Worm (Caenorhabditis elegans): ENCODE measurements around the gene W04H10.2.

Gene W04H10.2

DNA sequence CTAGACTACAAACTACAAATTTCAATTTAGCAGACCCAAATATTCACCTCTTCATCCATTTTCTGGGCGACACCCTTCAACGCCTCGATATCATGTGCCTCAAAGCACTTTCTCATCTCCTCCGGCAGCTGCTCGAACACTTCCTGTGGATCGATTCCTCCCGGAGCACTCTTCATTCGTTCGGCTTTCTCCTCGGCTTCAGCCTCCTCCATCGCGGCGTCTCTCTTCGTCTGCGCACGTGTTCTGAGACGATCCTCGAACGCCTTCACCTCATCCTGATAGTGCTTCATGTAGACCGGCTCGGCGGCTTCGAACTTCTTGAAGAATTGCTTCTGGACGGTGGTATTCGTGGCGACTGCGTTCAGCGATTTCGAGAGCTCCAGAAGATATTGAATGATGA is 26.6 kb upstream of the W04H10.2 start:
- TF ChIP-seq ceh-14 (tag; optimal IDR thresholded peaks at IDR 0.05): no peak
- TF ChIP-seq unc-55 (GFP tag; optimal IDR thresholded peaks at IDR 0.05): no peak
- no peak for TF ChIP-seq ets-4 (tag; optimal IDR thresholded peaks at IDR 0.05)
- no peak for TF ChIP-seq sox-4 (tag; optimal IDR thresholded peaks at IDR 0.05)
- TF ChIP-seq ceh-22 (tag; optimal IDR thresholded peaks at IDR 0.05): no peak
- no peak for TF ChIP-seq ttx-3 (tag; optimal IDR thresholded peaks at IDR 0.05)
- no peak for TF ChIP-seq eyg-1 (tag; optimal IDR thresholded peaks at IDR 0.05)
- no peak for TF ChIP-seq fax-1 (tag; optimal IDR thresholded peaks at IDR 0.05)
- TF ChIP-seq sox-2 (GFP tag; IDR thresholded peaks at IDR 0.05): no peak
- no peak for TF ChIP-seq hlh-30 (tag; optimal IDR thresholded peaks at IDR 0.05; ENCODE audit: insufficient read depth)
- TF ChIP-seq unc-42 (tag; optimal IDR thresholded peaks at IDR 0.05): no peak
- TF ChIP-seq K09A11.1 (tag; optimal IDR thresholded peaks at IDR 0.05; ENCODE audit: insufficient read depth): no peak
- no peak for TF ChIP-seq hlh-6 (tag; optimal IDR thresholded peaks at IDR 0.05)
- no peak for TF ChIP-seq lim-6 (tag; optimal IDR thresholded peaks at IDR 0.05)
- TF ChIP-seq sdc-2 (tag; optimal IDR thresholded peaks at IDR 0.05): no peak
- TF ChIP-seq fkh-6 (tag; optimal IDR thresholded peaks at IDR 0.05): no peak
- no peak for TF ChIP-seq tbx-2 (tag; optimal IDR thresholded peaks at IDR 0.05)
- TF ChIP-seq dve-1 (tag; optimal IDR thresholded peaks at IDR 0.05): no peak
- TF ChIP-seq hlh-15 (tag; optimal IDR thresholded peaks at IDR 0.05): no peak
- no peak for TF ChIP-seq unc-86 (tag; optimal IDR thresholded peaks at IDR 0.05)

DNA sequence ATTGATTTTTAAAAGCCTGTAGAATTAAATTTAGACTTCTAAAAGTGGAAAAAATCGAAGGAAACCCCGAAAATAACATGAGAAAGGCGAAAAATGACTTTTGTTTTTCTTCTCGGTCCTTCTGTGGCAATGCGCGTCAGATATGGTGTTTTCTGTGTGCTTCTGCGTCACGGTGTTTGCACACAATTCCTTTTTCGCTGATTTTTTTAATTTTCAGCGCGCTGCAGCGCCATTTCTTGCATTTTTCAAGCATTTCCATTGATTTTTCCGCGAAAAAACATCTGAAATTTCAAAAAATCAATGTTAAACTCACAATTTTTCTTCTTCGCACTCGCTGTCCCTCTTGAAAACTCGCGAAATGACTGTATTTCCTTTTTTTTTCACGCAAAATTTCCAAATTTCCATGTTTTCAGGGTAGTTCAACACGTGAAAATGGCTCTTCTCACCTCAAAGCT is 25.2 kb upstream of the W04H10.2 start, which contains the start of the genes cdc-37 and W08F4.3:
Gene cdc-37 (minus strand): TSS at position 405 of the 455 bp plus-strand sequence.
Gene W08F4.3 (plus strand): TSS at position 414 of the 455 bp plus-strand sequence.
- TF ChIP-seq syd-9 (tag; optimal IDR thresholded peaks at IDR 0.05) (no peak), hlh-30 (tag; optimal IDR thresholded peaks at IDR 0.05; ENCODE audit: insufficient read depth) (no peak), K09A11.1 (tag; optimal IDR thresholded peaks at IDR 0.05; ENCODE audit: insufficient read depth) (no peak), unc-42 (tag; optimal IDR thresholded peaks at IDR 0.05) (peak; percentile 7)

DNA sequence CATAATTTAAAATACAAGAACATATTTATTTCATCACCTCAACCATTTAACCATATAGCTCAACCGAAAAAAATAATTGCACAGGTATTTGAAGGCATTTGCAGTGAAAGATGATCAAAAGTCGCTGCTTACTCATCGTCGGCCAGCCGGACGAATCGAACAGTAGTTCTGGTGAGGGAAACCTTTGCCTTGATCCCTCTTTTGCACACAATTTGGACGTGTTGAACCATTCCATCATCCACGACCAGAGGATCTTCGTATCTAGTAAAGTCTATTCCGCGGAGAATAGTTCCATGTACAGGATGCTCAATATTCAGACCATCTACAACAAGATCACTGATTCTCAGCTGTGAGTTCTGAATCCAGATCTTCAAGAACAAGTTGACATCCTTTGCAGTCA is 23.4 kb upstream of the W04H10.2 start:
- TF ChIP-seq hlh-6 (tag; optimal IDR thresholded peaks at IDR 0.05): no peak
- TF ChIP-seq dmd-4 (tag; optimal IDR thresholded peaks at IDR 0.05; ENCODE audit: borderline replicate concordance): no peak
- TF ChIP-seq npax-4 (tag; optimal IDR thresholded peaks at IDR 0.05): no peak
- TF ChIP-seq unc-55 (GFP tag; optimal IDR thresholded peaks at IDR 0.05): no peak
- no peak for TF ChIP-seq K02D7.2 (tag; optimal IDR thresholded peaks at IDR 0.05)

DNA sequence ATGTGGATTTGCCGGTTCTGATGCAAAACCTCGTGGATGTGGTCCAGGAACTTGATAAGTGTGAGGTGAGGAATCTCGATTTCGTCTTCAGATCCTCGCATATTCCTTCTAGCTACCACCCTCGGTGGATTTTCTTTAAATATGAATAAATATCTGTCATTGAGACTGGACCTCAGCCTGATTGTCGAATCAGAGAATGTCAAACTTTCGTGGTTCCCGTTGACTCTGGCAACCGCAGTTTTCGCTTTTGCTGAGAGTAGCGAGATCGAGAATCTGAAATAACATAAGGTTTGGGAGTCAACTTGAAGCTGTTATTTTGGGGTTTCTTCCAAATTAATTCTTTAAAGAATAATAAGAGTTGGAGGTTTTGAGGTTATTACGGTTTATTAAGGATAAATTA is 22.7 kb upstream of the W04H10.2 start, which contains the start of gene fbxb-14:
Gene fbxb-14 (minus strand): TSS at position 101 of the 400 bp plus-strand sequence.
- TF ChIP-seq ahr-1 (tag; optimal IDR thresholded peaks at IDR 0.05): no peak
- no peak for TF ChIP-seq syd-9 (tag; optimal IDR thresholded peaks at IDR 0.05)
- TF ChIP-seq dve-1 (tag; optimal IDR thresholded peaks at IDR 0.05): no peak
- no peak for TF ChIP-seq nhr-232 (tag; optimal IDR thresholded peaks at IDR 0.05)
- TF ChIP-seq ceh-48 (tag; optimal IDR thresholded peaks at IDR 0.05): no peak
- no peak for TF ChIP-seq pha-2 (tag; optimal IDR thresholded peaks at IDR 0.05)
- no peak for TF ChIP-seq ceh-2 (tag; optimal IDR thresholded peaks at IDR 0.05)
- TF ChIP-seq ceh-9 (tag; optimal IDR thresholded peaks at IDR 0.05): no peak
- no peak for TF ChIP-seq pat-9 (tag; optimal IDR thresholded peaks at IDR 0.05)

DNA sequence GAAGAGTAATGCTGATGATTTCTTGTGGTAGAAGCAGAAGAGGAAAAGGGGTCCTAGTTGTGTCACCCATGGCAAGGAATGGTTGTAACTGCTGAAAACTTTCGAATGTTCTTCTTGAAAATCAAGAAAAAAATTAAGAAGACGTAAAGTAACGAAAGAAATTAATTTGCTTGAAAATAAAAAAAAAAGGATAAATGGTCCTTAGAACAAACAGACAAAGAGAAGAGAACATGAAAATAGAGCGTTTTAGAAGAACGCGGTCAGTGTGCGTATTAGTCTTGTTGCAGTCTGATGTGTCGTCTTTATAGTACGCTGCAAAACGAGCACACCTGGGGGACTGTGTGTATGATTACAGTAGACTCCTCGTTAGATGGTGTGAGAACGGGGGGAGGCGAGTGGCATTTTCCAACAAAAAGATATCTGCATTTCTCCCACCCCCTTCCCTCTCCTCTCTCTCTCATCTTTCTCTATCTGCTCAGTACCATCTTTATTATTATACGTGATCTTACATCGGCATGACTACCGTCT is 21.0 kb upstream of the W04H10.2 start, which contains the start of the genes W08F4.12 and W08F4.13:
Gene W08F4.12 (minus strand): TSS at position 101 of the 528 bp plus-strand sequence.
Gene W08F4.13 (plus strand): TSS at position 478 of the 528 bp plus-strand sequence.
- TF ChIP-seq ceh-18 (tag; optimal IDR thresholded peaks at IDR 0.05): no peak
- no peak for TF ChIP-seq ets-4 (tag; optimal IDR thresholded peaks at IDR 0.05)
- TF ChIP-seq ceh-30 (tag; optimal IDR thresholded peaks at IDR 0.05): no peak
- no peak for TF ChIP-seq K09A11.1 (tag; optimal IDR thresholded peaks at IDR 0.05; ENCODE audit: insufficient read depth)
- TF ChIP-seq pax-1 (tag; optimal IDR thresholded peaks at IDR 0.05): no peak
- TF ChIP-seq lin-11 (tag; optimal IDR thresholded peaks at IDR 0.05): no peak

Data from whole organism, late embryonic.